Worm (Caenorhabditis elegans): ENCODE data around the gene fbxb-90.

DNA sequence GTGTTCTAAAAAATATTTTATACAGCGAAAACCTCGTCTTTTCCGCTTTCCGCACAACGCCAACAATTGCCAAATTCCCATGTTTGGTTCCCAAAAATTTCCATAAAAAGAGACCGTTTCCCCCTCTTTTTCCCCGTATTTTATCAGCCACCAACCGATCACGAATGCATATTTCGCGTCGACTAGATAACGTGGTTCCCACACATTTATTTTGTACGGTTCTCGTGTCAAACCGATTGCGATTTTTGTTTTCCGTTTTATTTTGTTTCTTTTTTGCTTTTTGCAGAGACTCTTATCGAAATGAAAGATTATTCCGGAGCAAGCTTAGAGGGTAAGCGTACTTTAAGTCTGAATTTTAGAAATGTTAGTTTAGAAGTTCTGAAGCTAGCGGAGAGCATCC is 27.6 kb downstream of the fbxb-90 start, which contains the start of gene C46E10.3:
- TF ChIP-seq ama-1 (optimal IDR thresholded peaks at IDR 0.05) (no peak), hnd-1 (tag; optimal IDR thresholded peaks at IDR 0.05) (no peak), flt-1 (GFP tag; IDR thresholded peaks at IDR 0.05) (no peak), tbx-11 (GFP tag; IDR thresholded peaks at IDR 0.05) (no peak), hmg-4 (GFP tag; optimal IDR thresholded peaks at IDR 0.05) (no peak), tbx-37 (GFP tag; conservative IDR thresholded peaks at IDR 0.05) (no peak), ceh-36 (tag; optimal IDR thresholded peaks at IDR 0.05) (no peak), ceh-13 (GFP tag; optimal IDR thresholded peaks at IDR 0.05) (no peak), B0310.2 (tag; optimal IDR thresholded peaks at IDR 0.05) (no peak)

All from whole organism, early embryonic.